Fruit fly (Drosophila melanogaster): ENCODE data around the gene aspr.
"Not testable (repeated sequence)": the region's sequence is repeated elsewhere in the genome, so short reads cannot be mapped to it uniquely, and the experiment has no call there.

DNA sequence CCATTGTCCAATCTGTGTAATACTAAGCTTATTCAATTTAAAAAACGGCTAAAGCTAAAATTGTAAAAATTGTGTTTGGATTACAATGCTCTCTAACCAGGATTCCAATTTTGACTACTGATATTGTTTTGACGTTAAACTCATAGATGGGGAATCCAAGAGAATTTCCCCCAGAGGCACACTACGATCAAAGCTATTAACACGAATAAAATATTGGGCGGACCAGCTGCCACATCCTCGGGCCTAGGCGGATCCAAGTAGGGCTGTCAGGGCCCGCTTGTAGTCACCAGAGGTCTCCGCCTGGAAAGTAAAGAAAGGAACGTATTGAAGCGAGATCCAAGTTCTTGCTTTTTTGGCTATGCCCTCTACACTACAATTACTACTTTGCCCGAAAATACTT is 53.9 kb downstream of the aspr start, which contains the start of gene SdicA:
- not testable (repeated sequence) for TF ChIP-seq CG8478, CTCF (optimal IDR thresholded peaks at IDR 0.05)
